Worm (Caenorhabditis elegans) whole organism, L4/young adult: ENCODE measurements around the gene snpc-1.1.

Source experiments
- W03F9.2 ChIP-seq: fragments of 150-350 bp; optimal IDR thresholded peaks from 2 replicates; lab custom pipeline; 2014; ENCODE audit warnings: missing biosample characterization, missing genetic modification characterization
- dao-5 ChIP-seq: sonication (generic microtip); optimal IDR thresholded peaks from 2 replicates; lab custom pipeline; 2016; ENCODE audit warnings: missing genotype, missing genetic modification characterization, moderate library complexity, missing compliant biosample characterization
- him-1 ChIP-seq: sonication (generic microtip); optimal IDR thresholded peaks from 2 replicates; lab custom pipeline; 2016; ENCODE audit warnings: missing genotype, missing genetic modification reagents, missing genetic modification characterization, missing compliant biosample characterization

- no peak for TF ChIP-seq him-1 (tag; lab: Kevin White, UChicago)
- no peak for TF ChIP-seq W03F9.2 (tag; lab: Kevin White, UChicago)
- TF ChIP-seq dao-5 (tag; lab: Kevin White, UChicago) = no peak
Measured at ce11 chrII:7789605-7790004, 8.5 kb upstream of the snpc-1.1 start.
